Worm (Caenorhabditis elegans): ENCODE results near the gene C17B7.4.

DNA sequence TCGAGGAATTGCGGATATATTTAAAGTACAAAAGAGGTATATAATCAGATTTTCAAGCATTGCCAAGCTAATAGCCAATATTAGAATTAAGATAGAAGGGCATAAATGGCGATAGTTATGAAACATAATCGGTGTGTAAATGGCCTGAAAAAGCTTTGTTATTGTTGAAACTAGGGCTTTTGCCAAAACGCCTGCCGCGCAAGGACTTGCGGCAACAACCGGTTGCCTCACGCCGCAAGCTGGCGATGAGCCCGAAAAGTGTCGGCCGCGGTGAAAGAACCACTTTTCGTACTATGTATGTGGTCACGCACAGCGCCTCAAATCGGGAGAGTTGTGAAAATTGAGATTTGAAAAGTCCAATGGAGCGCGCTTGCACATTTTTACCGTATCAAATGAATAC, 39.7 kb upstream of the C17B7.4 start:
- TF ChIP-seq jun-1 (tag; optimal IDR thresholded peaks at IDR 0.05) (no peak), ztf-11 (tag; optimal IDR thresholded peaks at IDR 0.05) (no peak), unc-86 (tag; optimal IDR thresholded peaks at IDR 0.05) (no peak), blmp-1 (tag; optimal IDR thresholded peaks at IDR 0.05) (no peak), C34B4.2 (tag; optimal IDR thresholded peaks at IDR 0.05) (no peak), mdl-1 (tag; optimal IDR thresholded peaks at IDR 0.05) (no peak), aha-1 (tag; optimal IDR thresholded peaks at IDR 0.05) (no peak), dpl-1 (GFP tag; optimal IDR thresholded peaks at IDR 0.05) (no peak), mep-1 (tag; optimal IDR thresholded peaks at IDR 0.05) (no peak), nhr-90 (tag; optimal IDR thresholded peaks at IDR 0.05; ENCODE audit: poor library complexity) (no peak), Y116A8C.19 (tag; optimal IDR thresholded peaks at IDR 0.05; ENCODE audit: borderline replicate concordance) (no peak), hpl-2 (GFP tag; optimal IDR thresholded peaks at IDR 0.05) (no peak), pqm-1 (tag; optimal IDR thresholded peaks at IDR 0.05) (no peak)

Data from whole organism, L1 larva.